Fruit fly (Drosophila melanogaster) whole organism, embryonic: Measurements from ENCODE around the gene Neurl4.
A peak's percentile ranks its signal among the peaks of the same experiment; 100 is the strongest.

ENCODE experiments used
- B-H1 ChIP-seq: fragments of 200-800 bp; sonication (Bioruptor generic); IDR thresholded peaks from 3 replicates; pipeline ENCODE4 v1.3.6; 2022; ENCODE audit warnings: missing biosample characterization, missing genetic modification characterization
- Bteb2 ChIP-seq: fragments of 200-800 bp; sonication (Bioruptor generic); optimal IDR thresholded peaks from 2 replicates; lab custom pipeline; 2016; ENCODE audit warnings: missing biosample characterization, missing genetic modification characterization
- C15 ChIP-seq: fragments of 200-800 bp; sonication (Bioruptor generic); IDR thresholded peaks from 3 replicates; pipeline ENCODE4 v1.3.6; 2022; ENCODE audit warnings: missing biosample characterization, missing genetic modification characterization
- CG1233 ChIP-seq: fragments of 200-800 bp; sonication (Bioruptor generic); optimal IDR thresholded peaks from 4 replicates; lab custom pipeline; 2018; ENCODE audit warnings: missing biosample characterization, mild to moderate bottlenecking, missing genetic modification characterization
- CG13123 ChIP-seq: fragments of 200-800 bp; sonication (Bioruptor generic); optimal IDR thresholded peaks from 2 replicates; lab custom pipeline; 2016; ENCODE audit warnings: missing biosample characterization, missing genetic modification characterization
- CG14014 ChIP-seq: fragments of 200-800 bp; sonication (Bioruptor generic); IDR thresholded peaks from 2 replicates; pipeline ENCODE4 v1.3.6; 2022; ENCODE audit warnings: missing biosample characterization, missing genetic modification characterization
- CG14667 ChIP-seq: fragments of 200-800 bp; sonication (Bioruptor generic); IDR thresholded peaks from 2 replicates; pipeline ENCODE4 v1.3.6; 2022; ENCODE audit warnings: missing biosample characterization, missing genetic modification characterization
- CG15479 ChIP-seq: fragments of 200-800 bp; sonication (Bioruptor generic); optimal IDR thresholded peaks from 3 replicates; lab custom pipeline; 2019; ENCODE audit warnings: missing biosample characterization, mild to moderate bottlenecking, missing genetic modification characterization, moderate library complexity
- CG15696 ChIP-seq: fragments of 200-800 bp; sonication (Bioruptor generic); optimal IDR thresholded peaks from 2 replicates; lab custom pipeline; 2019; ENCODE audit warnings: missing biosample characterization, mild to moderate bottlenecking, missing genetic modification characterization, moderate library complexity
- CG17802 ChIP-seq: fragments of 200-800 bp; sonication (Bioruptor generic); optimal IDR thresholded peaks from 2 replicates; lab custom pipeline; 2018; ENCODE audit warnings: missing biosample characterization, mild to moderate bottlenecking, missing genetic modification characterization, moderate library complexity
- CG2199 ChIP-seq: fragments of 200-800 bp; sonication (Bioruptor generic); IDR thresholded peaks from 3 replicates; pipeline ENCODE4 v1.3.6; 2022; ENCODE audit warnings: missing biosample characterization, missing genetic modification characterization
- CG2889 ChIP-seq: fragments of 200-800 bp; sonication (Bioruptor generic); IDR thresholded peaks from 3 replicates; pipeline ENCODE4 v1.3.6; 2022; ENCODE audit warnings: missing biosample characterization, missing genetic modification characterization
- CG31224 ChIP-seq: fragments of 200-800 bp; sonication (Bioruptor generic); IDR thresholded peaks from 2 replicates; pipeline ENCODE4 v1.3.6; 2022; ENCODE audit warnings: missing biosample characterization, missing genetic modification characterization
- CG5180 ChIP-seq: fragments of 200-800 bp; sonication (Bioruptor generic); optimal IDR thresholded peaks from 3 replicates; lab custom pipeline; 2017; ENCODE audit warnings: missing biosample characterization, missing genetic modification characterization, mild to moderate bottlenecking, moderate library complexity, missing genetic modification reagents
- CG7556 ChIP-seq: fragments of 200-800 bp; sonication (Bioruptor generic); optimal IDR thresholded peaks from 2 replicates; lab custom pipeline; 2017; ENCODE audit warnings: missing biosample characterization, mild to moderate bottlenecking, missing genetic modification characterization
- CkIIα-i1 ChIP-seq: fragments of 200-800 bp; sonication (Bioruptor generic); IDR thresholded peaks from 2 replicates; pipeline ENCODE4 v1.3.6; 2022; ENCODE audit warnings: missing biosample characterization, missing genetic modification characterization
- Dip2 ChIP-seq: fragments of 200-800 bp; sonication (Bioruptor generic); IDR thresholded peaks from 2 replicates; pipeline ENCODE4 v1.3.6; 2022; ENCODE audit warnings: missing biosample characterization, missing genetic modification characterization
- Drgx ChIP-seq: fragments of 200-800 bp; sonication (Bioruptor generic); IDR thresholded peaks from 2 replicates; pipeline ENCODE4 v1.3.6; 2022; ENCODE audit warnings: missing biosample characterization, missing genetic modification characterization
- Elba2 ChIP-seq: fragments of 200-800 bp; sonication (Bioruptor generic); optimal IDR thresholded peaks from 3 replicates; lab custom pipeline; 2016; ENCODE audit warnings: missing biosample characterization, missing genetic modification characterization
- Fer2 ChIP-seq: fragments of 200-800 bp; sonication (Bioruptor generic); optimal IDR thresholded peaks from 2 replicates; lab custom pipeline; 2018; ENCODE audit warnings: missing biosample characterization, mild to moderate bottlenecking, missing genetic modification characterization, moderate library complexity
- Hr51 ChIP-seq, 2 experiments: fragments of 200-800 bp; sonication (Bioruptor generic); optimal IDR thresholded peaks; 2 replicates in 1 of 2; 3 replicates in 1 of 2; lab custom pipeline; 2016 to 2018; ENCODE audit warnings: missing biosample characterization in 2 of 2, missing genetic modification characterization in 2 of 2, mild to moderate bottlenecking in 1 of 2, moderate library complexity in 1 of 2
- Med ChIP-seq: fragments of 200-800 bp; sonication (Bioruptor generic); peaks from one replicate; lab custom pipeline; 2016; ENCODE audit warnings: missing biosample characterization, missing genetic modification characterization, mild to moderate bottlenecking, inconsistent platforms, moderate library complexity
- Myb ChIP-seq: fragments of 200-800 bp; sonication (Bioruptor generic); optimal IDR thresholded peaks from 2 replicates; lab custom pipeline; 2016; ENCODE audit warnings: missing biosample characterization, missing genetic modification characterization
- Nf-YC ChIP-seq: fragments of 200-800 bp; optimal IDR thresholded peaks from 3 replicates; lab custom pipeline; 2019; ENCODE audit warnings: missing biosample characterization, mild to moderate bottlenecking, missing genetic modification characterization, moderate library complexity
- NfI ChIP-seq: fragments of 200-800 bp; sonication (Bioruptor generic); optimal IDR thresholded peaks from 3 replicates; lab custom pipeline; 2018; ENCODE audit warnings: missing biosample characterization, mild to moderate bottlenecking, missing genetic modification characterization, moderate library complexity
- Oli ChIP-seq: fragments of 200-800 bp; sonication (Bioruptor generic); optimal IDR thresholded peaks from 2 replicates; lab custom pipeline; 2018; ENCODE audit warnings: missing biosample characterization, mild to moderate bottlenecking, missing genetic modification characterization, moderate library complexity
- Opbp ChIP-seq: fragments of 200-800 bp; sonication (Bioruptor generic); IDR thresholded peaks from 3 replicates; pipeline ENCODE4 v1.3.6; 2022; ENCODE audit warnings: missing biosample characterization, missing genetic modification characterization; ENCODE audit not compliant: partially characterized antibody
- Ptx1 ChIP-seq: fragments of 200-800 bp; sonication (Bioruptor generic); IDR thresholded peaks from 2 replicates; pipeline ENCODE4 v1.3.6; 2022; ENCODE audit warnings: missing biosample characterization, missing genetic modification characterization
- ara ChIP-seq: fragments of 200-800 bp; sonication (Bioruptor generic); IDR thresholded peaks from 2 replicates; pipeline ENCODE4 v1.3.6; 2022; ENCODE audit warnings: missing biosample characterization, missing genetic modification characterization
- chn ChIP-seq: fragments of 200-800 bp; sonication (Bioruptor generic); optimal IDR thresholded peaks from 2 replicates; lab custom pipeline; 2016; ENCODE audit warnings: missing biosample characterization, missing genetic modification characterization
- corto ChIP-seq: fragments of 200-800 bp; sonication (Bioruptor generic); optimal IDR thresholded peaks from 2 replicates; lab custom pipeline; 2016; ENCODE audit warnings: missing biosample characterization, mild to moderate bottlenecking, missing genetic modification characterization, moderate library complexity
- crc ChIP-seq: fragments of 200-800 bp; sonication (Bioruptor generic); optimal IDR thresholded peaks from 2 replicates; lab custom pipeline; 2016; ENCODE audit warnings: missing biosample characterization, missing genetic modification characterization
- en ChIP-seq: fragments of 200-800 bp; sonication (Bioruptor generic); optimal IDR thresholded peaks from 2 replicates; lab custom pipeline; 2016; ENCODE audit warnings: missing biosample characterization, missing genetic modification characterization
- fd64A ChIP-seq: fragments of 200-800 bp; sonication (Bioruptor generic); optimal IDR thresholded peaks from 3 replicates; lab custom pipeline; 2018; ENCODE audit warnings: missing biosample characterization, mild to moderate bottlenecking, missing genetic modification characterization
- gem ChIP-seq: fragments of 200-800 bp; sonication (Bioruptor generic); optimal IDR thresholded peaks from 2 replicates; lab custom pipeline; 2019; ENCODE audit warnings: missing biosample characterization, mild to moderate bottlenecking, missing genetic modification characterization, moderate library complexity
- grn ChIP-seq: fragments of 200-800 bp; sonication (Bioruptor generic); optimal IDR thresholded peaks from 3 replicates; lab custom pipeline; 2017; ENCODE audit warnings: missing biosample characterization, missing genetic modification characterization
- ham ChIP-seq: fragments of 200-800 bp; sonication (Bioruptor generic); IDR thresholded peaks from 2 replicates; pipeline ENCODE4 v1.3.6; 2022; ENCODE audit warnings: missing biosample characterization, missing genetic modification characterization
- inv ChIP-seq: fragments of 200-800 bp; sonication (Bioruptor generic); IDR thresholded peaks from 2 replicates; pipeline ENCODE4 v1.3.6; 2022; ENCODE audit warnings: missing biosample characterization, missing genetic modification characterization; ENCODE audit not compliant: partially characterized antibody
- jumu ChIP-seq: fragments of 200-800 bp; sonication (Bioruptor generic); optimal IDR thresholded peaks from 3 replicates; lab custom pipeline; 2016; ENCODE audit warnings: missing biosample characterization, missing genetic modification characterization
- ken ChIP-seq: fragments of 200-800 bp; sonication (Bioruptor generic); IDR thresholded peaks from 3 replicates; pipeline ENCODE4 v1.3.6; 2022; ENCODE audit warnings: missing biosample characterization, missing genetic modification characterization
- maf-S ChIP-seq: fragments of 200-800 bp; sonication (Bioruptor generic); optimal IDR thresholded peaks from 2 replicates; lab custom pipeline; 2016; ENCODE audit warnings: missing biosample characterization, missing genetic modification characterization
- nmo ChIP-seq: fragments of 200-800 bp; sonication (Bioruptor generic); optimal IDR thresholded peaks from 2 replicates; lab custom pipeline; 2018; ENCODE audit warnings: missing biosample characterization, mild to moderate bottlenecking, missing genetic modification characterization, moderate library complexity
- sc ChIP-seq, 3 experiments: fragments of >200 bp in 2 of 3; fragments of 200-800 bp in 1 of 3; sonication (Bioruptor generic) in 1 of 3; optimal IDR thresholded peaks; 2 replicates in 2 of 3; 3 replicates in 1 of 3; lab custom pipeline; 2017; ENCODE audit warnings: mild to moderate bottlenecking in 1 of 3, missing biosample characterization in 1 of 3, missing genetic modification characterization in 1 of 3, missing genetic modification reagents in 1 of 3
- sug ChIP-seq: fragments of 200-800 bp; optimal IDR thresholded peaks from 2 replicates; lab custom pipeline; 2019; ENCODE audit warnings: missing biosample characterization, mild to moderate bottlenecking, missing genetic modification characterization, moderate library complexity
- tx ChIP-seq: fragments of 200-800 bp; sonication (Bioruptor generic); optimal IDR thresholded peaks from 2 replicates; lab custom pipeline; 2016; ENCODE audit warnings: missing biosample characterization, missing genetic modification characterization
- unpg ChIP-seq: fragments of 200-800 bp; sonication (Bioruptor generic); optimal IDR thresholded peaks from 3 replicates; lab custom pipeline; 2018; ENCODE audit warnings: missing biosample characterization, mild to moderate bottlenecking, missing genetic modification characterization, moderate library complexity
- usp ChIP-seq: fragments of >200 bp; optimal IDR thresholded peaks from 2 replicates; lab custom pipeline; 2017; ENCODE audit warnings: missing biosample characterization, missing genetic modification characterization
- vvl ChIP-seq: fragments of 200-800 bp; sonication (Bioruptor generic); IDR thresholded peaks from 2 replicates; pipeline ENCODE4 v1.3.6; 2022; ENCODE audit warnings: missing biosample characterization, missing genetic modification characterization
- wor ChIP-seq: fragments of 200-800 bp; sonication (Bioruptor generic); IDR thresholded peaks from 2 replicates; pipeline ENCODE4 v1.3.6; 2022; ENCODE audit warnings: missing biosample characterization, missing genetic modification characterization
- zfh2 ChIP-seq: fragments of 200-800 bp; sonication (Bioruptor generic); optimal IDR thresholded peaks from 2 replicates; lab custom pipeline; 2016; ENCODE audit warnings: missing biosample characterization, missing genetic modification characterization

Gene Neurl4

DNA sequence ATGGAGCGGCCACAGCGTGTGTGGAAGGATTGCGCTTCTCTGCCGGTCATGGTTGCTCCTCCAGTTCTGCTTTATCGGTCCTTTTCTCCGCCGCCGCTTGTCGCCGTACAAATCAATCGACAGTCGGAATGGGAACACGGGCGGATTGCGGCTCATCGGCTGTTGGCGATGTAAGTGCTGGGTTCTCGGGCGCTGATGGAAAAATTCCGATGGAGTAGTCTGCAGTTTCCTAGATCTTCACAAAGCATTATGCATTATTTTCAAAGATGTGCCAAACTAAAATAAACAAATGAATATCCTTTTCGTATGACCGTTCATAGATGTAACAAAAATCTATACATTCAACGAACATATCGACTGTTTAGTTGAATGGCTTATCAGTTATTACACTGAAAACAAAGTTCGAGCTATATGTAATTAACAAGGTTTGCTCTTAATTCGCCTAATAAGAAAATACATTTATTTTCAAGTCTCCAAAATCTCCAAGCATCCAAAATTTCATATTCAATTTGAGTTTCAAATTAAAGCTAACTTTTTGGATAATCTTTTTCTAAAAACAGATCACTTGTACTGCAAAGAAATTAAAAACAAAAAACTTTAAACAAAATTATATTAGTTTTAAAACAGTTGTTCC lies at the start of gene Neurl4 (continued):
- TF ChIP-seq Hr51 (GFP tag; optimal IDR thresholded peaks at IDR 0.05; lab: Kevin White, UChicago): peak in 1 of 2 experiments; percentile 13
- no peak for TF ChIP-seq inv (GFP tag; lab: Robert Waterston, UW)
- TF ChIP-seq Elba2 (GFP tag; lab: Kevin White, UChicago): peak; percentile 63
- TF ChIP-seq C15: no peak
- TF ChIP-seq gem (tag; lab: Kevin White, UChicago): no peak
- TF ChIP-seq CG2199: no peak
- TF ChIP-seq ara (GFP tag; lab: Robert Waterston, UW): no peak
- TF ChIP-seq unpg (GFP tag; lab: Kevin White, UChicago): no peak
- no peak for TF ChIP-seq CkIIα-i1
- peak; percentile 36 for TF ChIP-seq CG17802 (tag; lab: Kevin White, UChicago)
- peak; percentile 42 for TF ChIP-seq maf-S (GFP tag; lab: Kevin White, UChicago)
- no peak for TF ChIP-seq usp (GFP tag; lab: Kevin White, UChicago)
- peak; percentile 32 for TF ChIP-seq CG7556
- TF ChIP-seq CG14014 (GFP tag; lab: Robert Waterston, UW): peak; percentile 54; the same call in 1 of the 2 replicates
- peak; percentile 2 for TF ChIP-seq en (GFP tag; lab: Kevin White, UChicago)
- peak; percentile 75 for TF ChIP-seq Oli (tag; lab: Kevin White, UChicago)
- no peak for TF ChIP-seq B-H1 (GFP tag; lab: Robert Waterston, UW)
- TF ChIP-seq sc (optimal IDR thresholded peaks at IDR 0.05; lab: Kevin White, UChicago): no peak
- TF ChIP-seq sc (GFP tag; optimal IDR thresholded peaks at IDR 0.05; lab: Kevin White, UChicago): peak; percentile 22
- no peak for TF ChIP-seq fd64A (GFP tag; lab: Kevin White, UChicago)
- peak; percentile 86 for TF ChIP-seq nmo (GFP tag; lab: Kevin White, UChicago)
- no peak for TF ChIP-seq grn (GFP tag; lab: Kevin White, UChicago)
- TF ChIP-seq wor (GFP tag; lab: Robert Waterston, UW): peak; percentile 43; the same call in 1 of the 2 replicates
- TF ChIP-seq CG31224 (GFP tag; lab: Robert Waterston, UW): no peak
- TF ChIP-seq vvl (GFP tag; lab: Robert Waterston, UW): peak; percentile 76
- TF ChIP-seq Myb (GFP tag; lab: Kevin White, UChicago): peak; percentile 62
- no peak for TF ChIP-seq ham (GFP tag; lab: Robert Waterston, UW)
- TF ChIP-seq Drgx (GFP tag; lab: Robert Waterston, UW): peak; percentile 76
- TF ChIP-seq zfh2: peak; percentile 29
- TF ChIP-seq CG1233 (GFP tag; lab: Kevin White, UChicago): peak; percentile 78
- no peak for TF ChIP-seq sug
- peak; percentile 73 for TF ChIP-seq CG15696
- peak; percentile 60 for TF ChIP-seq tx (GFP tag; lab: Kevin White, UChicago)
- no peak for TF ChIP-seq CG14667
- TF ChIP-seq chn (GFP tag; lab: Kevin White, UChicago): no peak
- peak; percentile 61 for TF ChIP-seq Bteb2
- TF ChIP-seq Nf-YC: no peak
- peak; percentile 88 for TF ChIP-seq Med (GFP tag; lab: Kevin White, UChicago)
- TF ChIP-seq Dip2 (GFP tag; lab: Robert Waterston, UW): no peak
- TF ChIP-seq CG13123 (GFP tag; lab: Kevin White, UChicago): peak; percentile 33
- 0 out of 3 replicates have a peak, but pooled peaks have one; percentile 39 for TF ChIP-seq ken (GFP tag; lab: Robert Waterston, UW)
- TF ChIP-seq corto (GFP tag; lab: Kevin White, UChicago): no peak
- no peak for TF ChIP-seq CG15479
- peak; percentile 79 for TF ChIP-seq Ptx1 (GFP tag; lab: Robert Waterston, UW)
- TF ChIP-seq CG2889 (GFP tag; lab: Robert Waterston, UW): peak; percentile 64; the same call in 2 of the 3 replicates
- no peak for TF ChIP-seq CG5180 (GFP tag; lab: Kevin White, UChicago)
- peak; percentile 50 for TF ChIP-seq Fer2 (tag; lab: Kevin White, UChicago)
- TF ChIP-seq NfI (GFP tag; lab: Kevin White, UChicago): no peak
- TF ChIP-seq Opbp (GFP tag; lab: Robert Waterston, UW): no peak
- peak; percentile 55 for TF ChIP-seq jumu (GFP tag; lab: Kevin White, UChicago)
- peak; percentile 54 for TF ChIP-seq crc
